Fruit fly (Drosophila melanogaster) whole organism, adult: Measurements from ENCODE around the gene BobA.

Experiments
- CG11617 ChIP-seq: fragments of 200-800 bp; sonication (Bioruptor generic); optimal IDR thresholded peaks from 2 replicates; lab custom pipeline; 2017; ENCODE audit warnings: mild to moderate bottlenecking, missing biosample characterization, missing genetic modification reagents, missing genetic modification characterization
- CG12768 ChIP-seq: fragments of 200-800 bp; sonication (Bioruptor generic); optimal IDR thresholded peaks from 2 replicates; lab custom pipeline; 2017; ENCODE audit warnings: missing biosample characterization, missing genetic modification characterization, mild to moderate bottlenecking, moderate library complexity, missing genetic modification reagents
- CG14711 ChIP-seq: fragments of 200-800 bp; sonication (Bioruptor generic); optimal IDR thresholded peaks from 2 replicates; lab custom pipeline; 2018; ENCODE audit warnings: missing biosample characterization, mild to moderate bottlenecking, missing genetic modification characterization, moderate library complexity
- CG1620 ChIP-seq: fragments of 200-800 bp; sonication (Bioruptor generic); optimal IDR thresholded peaks from 2 replicates; lab custom pipeline; 2016; ENCODE audit warnings: missing biosample characterization, missing genetic modification characterization
- CG33017 ChIP-seq: fragments of 200-800 bp; sonication (Bioruptor generic); optimal IDR thresholded peaks from 2 replicates; lab custom pipeline; 2018; ENCODE audit warnings: missing biosample characterization, mild to moderate bottlenecking, missing genetic modification characterization, moderate library complexity
- CG5204 ChIP-seq: fragments of 200-800 bp; sonication (Bioruptor generic); optimal IDR thresholded peaks from 2 replicates; lab custom pipeline; 2016; ENCODE audit warnings: missing biosample characterization, missing genetic modification characterization
- CG7045 ChIP-seq: fragments of 200-800 bp; sonication (Bioruptor generic); optimal IDR thresholded peaks from 2 replicates; lab custom pipeline; 2017; ENCODE audit warnings: missing biosample characterization, mild to moderate bottlenecking, missing genetic modification characterization
- CG7101 ChIP-seq: fragments of 200-800 bp; sonication (Bioruptor generic); optimal IDR thresholded peaks from 2 replicates; lab custom pipeline; 2018; ENCODE audit warnings: missing biosample characterization, mild to moderate bottlenecking, missing genetic modification characterization, moderate library complexity
- Clk ChIP-seq: fragments of 200-800 bp; sonication (Bioruptor generic); optimal IDR thresholded peaks from 2 replicates; lab custom pipeline; 2017; ENCODE audit warnings: missing biosample characterization, missing genetic modification characterization
- Crg-1 ChIP-seq: fragments of 200-800 bp; sonication (Bioruptor generic); optimal IDR thresholded peaks from 2 replicates; lab custom pipeline; 2016; ENCODE audit warnings: missing biosample characterization, missing genetic modification characterization
- Hr96 ChIP-seq: fragments of 200-800 bp; sonication (Bioruptor generic); optimal IDR thresholded peaks from 2 replicates; lab custom pipeline; 2016; ENCODE audit warnings: missing biosample characterization, missing genetic modification characterization
- Mnt ChIP-seq: fragments of 200-800 bp; sonication (Bioruptor generic); optimal IDR thresholded peaks from 2 replicates; lab custom pipeline; 2016; ENCODE audit warnings: missing biosample characterization, mild to moderate bottlenecking, missing genetic modification characterization
- bab1 ChIP-seq: fragments of 200-800 bp; sonication (Bioruptor generic); optimal IDR thresholded peaks from 3 replicates; lab custom pipeline; 2019; ENCODE audit warnings: missing biosample characterization, mild to moderate bottlenecking, missing genetic modification characterization, moderate library complexity
- cic ChIP-seq: fragments of 200-800 bp; sonication (Bioruptor generic); optimal IDR thresholded peaks from 2 replicates; lab custom pipeline; 2017; ENCODE audit warnings: missing biosample characterization, mild to moderate bottlenecking, missing genetic modification characterization, moderate library complexity
- cnc ChIP-seq, 2 experiments: fragments of >200 bp; optimal IDR thresholded peaks; 2 replicates each; lab custom pipeline; 2017
- kay ChIP-seq: fragments of 200-800 bp; sonication (Bioruptor generic); peaks from one replicate; lab custom pipeline; 2016; ENCODE audit warnings: missing biosample characterization, missing genetic modification characterization, borderline replicate concordance
- ovo ChIP-seq: fragments of 200-800 bp; sonication (Bioruptor generic); optimal IDR thresholded peaks from 2 replicates; lab custom pipeline; 2016; ENCODE audit warnings: missing biosample characterization, missing genetic modification characterization
- pad ChIP-seq: fragments of 200-800 bp; sonication (Bioruptor generic); optimal IDR thresholded peaks from 3 replicates; lab custom pipeline; 2017; ENCODE audit warnings: missing biosample characterization, missing genetic modification characterization, mild to moderate bottlenecking, moderate library complexity, missing genetic modification reagents
- tj ChIP-seq: fragments of 200-800 bp; sonication (Bioruptor generic); optimal IDR thresholded peaks from 3 replicates; lab custom pipeline; 2017; ENCODE audit warnings: missing biosample characterization, mild to moderate bottlenecking, missing genetic modification characterization, moderate library complexity
- toe ChIP-seq: fragments of 200-800 bp; sonication (Bioruptor generic); optimal IDR thresholded peaks from 2 replicates; lab custom pipeline; 2016; ENCODE audit warnings: missing biosample characterization, missing genetic modification characterization

BobA gene

DNA sequence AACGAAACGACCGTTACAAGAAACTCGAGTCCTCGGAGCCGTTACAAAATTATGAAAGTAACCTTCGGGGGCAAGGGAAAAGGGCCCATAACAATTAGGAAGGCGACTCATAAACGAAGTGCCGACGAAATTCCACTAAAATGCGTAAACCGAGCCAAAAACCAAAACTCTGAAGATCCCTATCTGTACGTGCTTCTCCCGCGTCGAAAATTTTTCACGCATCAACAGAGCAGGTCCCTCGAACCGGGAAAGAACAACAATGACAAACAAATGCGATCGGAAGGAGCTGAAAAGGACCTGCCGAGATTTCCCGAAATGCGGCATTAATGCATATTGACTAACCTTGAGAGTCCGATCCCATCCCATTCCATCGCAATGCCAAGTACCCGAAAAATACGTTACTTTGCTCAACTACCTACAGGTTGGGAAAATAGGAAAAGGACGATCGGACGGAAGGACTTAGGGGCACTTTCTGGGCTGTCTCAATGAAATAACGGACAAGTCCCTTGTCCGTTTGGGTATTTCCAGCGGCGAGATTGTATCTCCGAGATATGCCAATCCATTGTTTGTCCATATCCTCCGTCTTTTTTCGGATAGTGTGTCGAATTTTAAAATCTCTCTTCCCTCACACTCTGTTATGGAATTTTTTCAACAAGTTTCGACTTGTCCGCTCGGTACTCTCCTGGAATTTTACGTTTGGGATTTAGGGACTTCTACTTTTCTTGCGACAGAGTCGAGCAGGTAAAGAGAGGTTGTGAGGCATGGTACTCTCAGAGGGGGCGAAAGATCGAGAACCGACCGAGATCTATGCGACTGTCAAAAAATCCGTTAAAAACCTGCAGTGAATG is 22.0 kb upstream of the BobA start:
- TF ChIP-seq pad (GFP tag; lab: Kevin White, UChicago) (no peak), Hr96 (GFP tag; lab: Kevin White, UChicago) (no peak), CG5204 (GFP tag; lab: Kevin White, UChicago) (no peak), bab1 (GFP tag; lab: Kevin White, UChicago) (no peak), CG33017 (tag; lab: Kevin White, UChicago) (no peak), tj (no peak), CG7045 (GFP tag; lab: Kevin White, UChicago) (no peak), CG14711 (no peak), Clk (no peak), CG7101 (tag; lab: Kevin White, UChicago) (no peak), CG12768 (GFP tag; lab: Kevin White, UChicago) (no peak), toe (no peak), Mnt (GFP tag; lab: Kevin White, UChicago) (no peak), kay (GFP tag; lab: Kevin White, UChicago) (no peak), CG11617 (GFP tag; lab: Kevin White, UChicago) (no peak), Crg-1 (GFP tag; lab: Kevin White, UChicago) (no peak), CG1620 (GFP tag; lab: Kevin White, UChicago) (no peak), cic (GFP tag; lab: Kevin White, UChicago) (no peak), ovo (GFP tag; lab: Kevin White, UChicago) (no peak)

DNA sequence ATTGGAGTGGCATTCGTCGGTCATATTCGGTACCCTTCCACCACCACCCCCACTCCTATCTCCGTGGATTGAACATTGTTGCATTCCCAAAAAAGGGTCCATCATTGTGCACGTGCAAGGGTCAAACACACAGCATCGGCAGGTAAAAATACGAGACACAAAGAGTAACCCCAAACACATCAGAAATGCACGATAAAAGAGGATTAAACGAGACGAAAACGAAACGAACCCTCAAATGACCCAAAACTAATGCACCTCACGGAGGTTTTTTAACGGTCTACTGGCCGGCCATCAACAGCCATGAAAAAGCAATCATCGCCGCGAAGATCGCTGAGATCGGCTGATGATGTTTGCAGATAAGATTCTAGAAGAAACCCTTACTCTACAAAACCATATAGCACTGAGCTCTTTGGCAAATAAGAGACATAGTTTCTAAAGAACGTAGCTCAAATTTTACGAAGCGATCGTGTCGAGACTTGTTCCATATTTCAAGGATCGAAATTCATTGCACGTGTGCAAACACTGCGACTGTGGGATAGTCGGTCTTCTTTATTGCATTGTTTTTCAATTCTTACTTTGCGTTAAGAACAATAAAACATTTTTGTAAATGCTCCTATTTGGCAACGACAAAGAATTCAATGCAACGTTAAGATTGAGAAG is 20.4 kb upstream of the BobA start:
- no peak for TF ChIP-seq ovo (GFP tag; lab: Kevin White, UChicago)
- TF ChIP-seq bab1 (GFP tag; lab: Kevin White, UChicago) = no peak
- no peak for TF ChIP-seq CG7045 (GFP tag; lab: Kevin White, UChicago)
- TF ChIP-seq CG33017 (tag; lab: Kevin White, UChicago) = no peak
- TF ChIP-seq CG5204 (GFP tag; lab: Kevin White, UChicago) = no peak
- no peak for TF ChIP-seq Crg-1 (GFP tag; lab: Kevin White, UChicago)
- no peak for TF ChIP-seq CG12768 (GFP tag; lab: Kevin White, UChicago)
- TF ChIP-seq kay (GFP tag; lab: Kevin White, UChicago) = no peak
- TF ChIP-seq cnc (optimal IDR thresholded peaks at IDR 0.05; lab: Kevin White, UChicago) = no peak
- no peak for TF ChIP-seq Mnt (GFP tag; lab: Kevin White, UChicago)
- TF ChIP-seq cic (GFP tag; lab: Kevin White, UChicago) = no peak

DNA sequence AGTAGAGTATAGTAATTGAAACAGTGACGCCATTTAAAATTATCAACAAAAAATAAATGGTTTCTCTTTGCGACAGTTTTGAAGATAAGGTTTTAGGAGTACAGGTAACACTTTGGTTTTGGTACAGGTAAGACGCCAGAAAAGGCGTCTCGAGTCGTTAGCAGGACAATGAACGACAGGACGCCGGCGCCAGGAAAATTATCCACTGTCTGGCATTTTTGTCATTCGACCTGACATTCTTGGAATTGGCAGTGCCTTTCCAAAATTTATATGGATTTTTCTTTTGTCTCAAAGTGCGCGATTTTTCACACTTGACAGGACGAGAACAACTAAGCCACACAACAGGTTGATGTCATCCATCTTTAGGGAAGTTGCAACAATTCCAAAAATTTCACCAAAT is 18.9 kb upstream of the BobA start:
- TF ChIP-seq CG1620 (GFP tag; lab: Kevin White, UChicago) = no peak
- no peak for TF ChIP-seq pad (GFP tag; lab: Kevin White, UChicago)
- TF ChIP-seq cnc (optimal IDR thresholded peaks at IDR 0.05; lab: Kevin White, UChicago) = no peak
- TF ChIP-seq CG7101 (tag; lab: Kevin White, UChicago) = no peak
- TF ChIP-seq Clk = no peak
- no peak for TF ChIP-seq bab1 (GFP tag; lab: Kevin White, UChicago)
- no peak for TF ChIP-seq CG14711
- TF ChIP-seq Hr96 (GFP tag; lab: Kevin White, UChicago) = no peak
- no peak for TF ChIP-seq Mnt (GFP tag; lab: Kevin White, UChicago)
- TF ChIP-seq CG11617 (GFP tag; lab: Kevin White, UChicago) = no peak
- no peak for TF ChIP-seq CG5204 (GFP tag; lab: Kevin White, UChicago)
- no peak for TF ChIP-seq ovo (GFP tag; lab: Kevin White, UChicago)
- no peak for TF ChIP-seq Crg-1 (GFP tag; lab: Kevin White, UChicago)
- TF ChIP-seq cic (GFP tag; lab: Kevin White, UChicago) = no peak
- no peak for TF ChIP-seq tj
- TF ChIP-seq CG12768 (GFP tag; lab: Kevin White, UChicago) = no peak

DNA sequence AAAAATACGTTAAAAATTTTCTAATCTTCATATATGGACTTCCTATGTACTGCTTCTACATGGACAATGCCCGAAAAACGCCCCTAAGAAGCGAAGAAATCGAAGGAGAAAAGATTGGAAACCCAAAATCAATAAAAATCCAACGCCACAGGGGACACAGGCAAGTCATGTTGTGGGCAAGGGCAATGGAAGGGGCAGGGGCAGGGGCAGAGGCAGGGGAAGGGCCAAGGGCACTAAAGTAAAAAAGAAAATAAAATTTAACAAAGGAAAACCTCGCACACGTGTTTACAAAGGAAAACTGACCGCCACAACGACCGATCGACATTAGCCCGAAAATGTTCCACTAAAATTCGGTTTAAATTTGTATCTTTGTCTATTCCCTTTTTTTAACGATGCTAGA is 16.8 kb upstream of the BobA start:
- TF ChIP-seq toe (no peak), Mnt (GFP tag; lab: Kevin White, UChicago) (no peak), CG1620 (GFP tag; lab: Kevin White, UChicago) (no peak), CG5204 (GFP tag; lab: Kevin White, UChicago) (no peak), CG14711 (no peak), cnc (optimal IDR thresholded peaks at IDR 0.05; lab: Kevin White, UChicago) (no peak), Crg-1 (GFP tag; lab: Kevin White, UChicago) (no peak), CG7045 (GFP tag; lab: Kevin White, UChicago) (no peak), kay (GFP tag; lab: Kevin White, UChicago) (no peak), CG11617 (GFP tag; lab: Kevin White, UChicago) (no peak), CG7101 (tag; lab: Kevin White, UChicago) (no peak)

DNA sequence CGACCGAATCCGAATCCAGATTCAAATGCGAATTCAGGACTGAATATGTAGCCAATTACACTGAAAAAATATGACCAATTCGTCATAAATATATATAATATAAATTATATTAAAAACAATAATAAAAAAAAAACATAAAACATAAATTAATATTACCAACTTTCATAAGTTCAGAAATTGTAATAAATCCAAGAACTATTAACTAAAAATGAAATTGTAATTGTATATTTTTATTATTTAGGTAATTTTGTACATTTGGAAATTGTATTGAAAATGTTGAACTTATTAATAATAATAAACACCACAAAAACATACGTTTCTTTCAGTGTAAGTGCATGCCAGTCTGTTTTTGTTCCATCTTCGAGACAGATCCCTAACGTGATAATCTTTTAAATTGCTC is 15.1 kb upstream of the BobA start:
- TF ChIP-seq pad (GFP tag; lab: Kevin White, UChicago) = no peak
- no peak for TF ChIP-seq Clk
- no peak for TF ChIP-seq CG12768 (GFP tag; lab: Kevin White, UChicago)
- no peak for TF ChIP-seq CG5204 (GFP tag; lab: Kevin White, UChicago)
- no peak for TF ChIP-seq CG14711
- no peak for TF ChIP-seq CG7045 (GFP tag; lab: Kevin White, UChicago)
- no peak for TF ChIP-seq ovo (GFP tag; lab: Kevin White, UChicago)
- no peak for TF ChIP-seq CG1620 (GFP tag; lab: Kevin White, UChicago)
- TF ChIP-seq CG11617 (GFP tag; lab: Kevin White, UChicago) = no peak
- TF ChIP-seq cnc (optimal IDR thresholded peaks at IDR 0.05; lab: Kevin White, UChicago) = no peak
- TF ChIP-seq tj = no peak
- TF ChIP-seq CG33017 (tag; lab: Kevin White, UChicago) = no peak
- no peak for TF ChIP-seq kay (GFP tag; lab: Kevin White, UChicago)
- no peak for TF ChIP-seq Crg-1 (GFP tag; lab: Kevin White, UChicago)
- no peak for TF ChIP-seq CG7101 (tag; lab: Kevin White, UChicago)
- no peak for TF ChIP-seq toe
- no peak for TF ChIP-seq Mnt (GFP tag; lab: Kevin White, UChicago)
